Fruit fly (Drosophila melanogaster): ENCODE results near the gene CG13312.

Gene CG13312

DNA sequence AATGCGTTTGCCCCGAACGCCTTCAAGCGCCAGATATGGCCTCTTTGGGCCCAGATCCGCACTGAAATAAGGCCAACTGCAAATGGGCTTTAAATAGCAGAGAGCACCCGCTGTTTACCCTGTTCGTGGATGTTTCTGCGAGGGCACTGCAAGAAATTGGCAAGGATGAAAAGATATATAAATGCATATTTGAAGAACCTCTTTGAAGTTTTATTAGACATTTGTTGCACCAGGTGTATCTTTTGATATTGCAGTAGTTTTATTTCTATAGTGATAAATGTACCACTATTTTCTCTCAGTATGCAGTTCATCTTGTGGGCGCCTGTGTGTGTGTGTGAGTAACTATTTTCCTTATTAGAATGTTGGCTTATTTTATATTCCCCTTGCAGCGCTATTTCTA is 6.5 kb upstream of the CG13312 start (continued):
- peak; percentile 46; the same call in 1 of the 3 replicates for TF ChIP-seq CG7357 (GFP tag; IDR thresholded peaks at IDR 0.05)
- no peak for TF ChIP-seq CG14860 (GFP tag; IDR thresholded peaks at IDR 0.05; ENCODE audit: partially characterized antibody)
- TF ChIP-seq NFAT (GFP tag; IDR thresholded peaks at IDR 0.05): no peak
- TF ChIP-seq CG34376 (GFP tag; optimal IDR thresholded peaks at IDR 0.05): no peak
- 0 out of 3 replicates have a peak, but pooled peaks have one; percentile 31 for TF ChIP-seq so (GFP tag; IDR thresholded peaks at IDR 0.05)
- no peak for TF ChIP-seq CG33213 (GFP tag; optimal IDR thresholded peaks at IDR 0.05)
- no peak for TF ChIP-seq CG18011 (GFP tag; optimal IDR thresholded peaks at IDR 0.05)
- TF ChIP-seq zen2 (GFP tag; IDR thresholded peaks at IDR 0.05; ENCODE audit: partially characterized antibody): no peak
- TF ChIP-seq Mrtf (GFP tag; IDR thresholded peaks at IDR 0.05): peak; percentile 54; the same call in 1 of the 3 replicates
- no peak for TF ChIP-seq rib (GFP tag; IDR thresholded peaks at IDR 0.05)
- TF ChIP-seq NC2α (GFP tag; optimal IDR thresholded peaks at IDR 0.05): no peak
- no peak for TF ChIP-seq Hand (GFP tag; optimal IDR thresholded peaks at IDR 0.05)
- TF ChIP-seq MESR4 (GFP tag; optimal IDR thresholded peaks at IDR 0.05): no peak
- no peak for TF ChIP-seq CG18476 (GFP tag; optimal IDR thresholded peaks at IDR 0.05)
- no peak for TF ChIP-seq hkb (optimal IDR thresholded peaks at IDR 0.05)
- TF ChIP-seq hkb (GFP tag; IDR thresholded peaks at IDR 0.05): peak; percentile 57; the same call in 1 of the 2 replicates
- no peak for TF ChIP-seq chinmo (GFP tag; IDR thresholded peaks at IDR 0.05; ENCODE audit: partially characterized antibody)
- no peak for TF ChIP-seq CG17912 (GFP tag; optimal IDR thresholded peaks at IDR 0.05)
- no peak for TF ChIP-seq CG2202 (tag; optimal IDR thresholded peaks at IDR 0.05)
- TF ChIP-seq ac (GFP tag; optimal IDR thresholded peaks at IDR 0.05): no peak
- no peak for TF ChIP-seq CG4707 (GFP tag; optimal IDR thresholded peaks at IDR 0.05)
- no peak for TF ChIP-seq Asciz (GFP tag; optimal IDR thresholded peaks at IDR 0.05)
- TF ChIP-seq CG12744 (GFP tag; optimal IDR thresholded peaks at IDR 0.05): no peak
- TF ChIP-seq CG6683 (GFP tag; optimal IDR thresholded peaks at IDR 0.05): no peak
- TF ChIP-seq tap (tag; optimal IDR thresholded peaks at IDR 0.05): no peak
- TF ChIP-seq Sry-δ (GFP tag; optimal IDR thresholded peaks at IDR 0.05): no peak
- TF ChIP-seq ato (GFP tag; IDR thresholded peaks at IDR 0.05; ENCODE audit: partially characterized antibody): no peak
- TF ChIP-seq danr (GFP tag; IDR thresholded peaks at IDR 0.05): peak; percentile 51; the same call in 1 of the 2 replicates
- no peak for TF ChIP-seq CG30020 (tag; optimal IDR thresholded peaks at IDR 0.05)
- 0 out of 2 replicates have a peak, but pooled peaks have one; percentile 36 for TF ChIP-seq aop (GFP tag; IDR thresholded peaks at IDR 0.05)
- TF ChIP-seq D19A (tag; optimal IDR thresholded peaks at IDR 0.05): peak; percentile 19
- no peak for TF ChIP-seq GATAe (GFP tag; conservative IDR thresholded peaks at IDR 0.05)
- no peak for TF ChIP-seq CG1603 (tag; optimal IDR thresholded peaks at IDR 0.05)
- no peak for TF ChIP-seq CG15696 (tag; optimal IDR thresholded peaks at IDR 0.05)
- TF ChIP-seq Taf1 (GFP tag; IDR thresholded peaks at IDR 0.05): 0 out of 2 replicates have a peak, but pooled peaks have one; percentile 16
- peak; percentile 94 for TF ChIP-seq Ets65A (GFP tag)
- no peak for TF ChIP-seq crp (GFP tag; optimal IDR thresholded peaks at IDR 0.05)
- TF ChIP-seq CG7786 (GFP tag; optimal IDR thresholded peaks at IDR 0.05): peak; percentile 14
- TF ChIP-seq Optix (GFP tag; IDR thresholded peaks at IDR 0.05): peak; percentile 57; the same call in 2 of the 3 replicates
- TF ChIP-seq CG13123 (GFP tag; optimal IDR thresholded peaks at IDR 0.05): no peak
- no peak for TF ChIP-seq toy (GFP tag; IDR thresholded peaks at IDR 0.05)
- TF ChIP-seq CG12236 (GFP tag; optimal IDR thresholded peaks at IDR 0.05): no peak
- TF ChIP-seq CG13894 (tag; optimal IDR thresholded peaks at IDR 0.05): no peak
- TF ChIP-seq CG10321 (GFP tag; IDR thresholded peaks at IDR 0.05): 0 out of 2 replicates have a peak, but pooled peaks have one; percentile 22
- TF ChIP-seq CG17385 (GFP tag; optimal IDR thresholded peaks at IDR 0.05): no peak
- peak; percentile 34; the same call in 1 of the 3 replicates for TF ChIP-seq CG2889 (GFP tag; IDR thresholded peaks at IDR 0.05)
- peak; percentile 4 for TF ChIP-seq CG2120 (GFP tag; optimal IDR thresholded peaks at IDR 0.05)
- TF ChIP-seq Rfx (GFP tag; IDR thresholded peaks at IDR 0.05): peak; percentile 61
- TF ChIP-seq ERR (GFP tag; optimal IDR thresholded peaks at IDR 0.05): no peak
- TF ChIP-seq Hmr (GFP tag; optimal IDR thresholded peaks at IDR 0.05): no peak
- TF ChIP-seq CG12071 (GFP tag; optimal IDR thresholded peaks at IDR 0.05): no peak
